Worm (Caenorhabditis elegans) whole organism, L4 larva: ENCODE results near the gene K03H1.13.

Source experiments
- D1046.2 ChIP-seq: fragments of 200-800 bp; sonication (Bioruptor generic); IDR thresholded peaks from 2 replicates; pipeline ENCODE4 v1.3.6; 2022; ENCODE audit warnings: missing genetic modification characterization, missing compliant biosample characterization
- F10B5.3 ChIP-seq: sonication (generic microtip); optimal IDR thresholded peaks from 2 replicates; lab custom pipeline; 2016; ENCODE audit warnings: mild to moderate bottlenecking, missing genetic modification characterization, missing compliant biosample characterization
- F49E8.2 ChIP-seq: sonication (generic microtip); optimal IDR thresholded peaks from 2 replicates; lab custom pipeline; 2016; ENCODE audit warnings: missing compliant biosample characterization, mild to moderate bottlenecking, missing genetic modification characterization, borderline replicate concordance
- Y75B8A.6 ChIP-seq: fragments of 200-800 bp; sonication (Bioruptor generic); IDR thresholded peaks from 2 replicates; pipeline ENCODE4 v1.3.6; 2022; ENCODE audit warnings: missing genetic modification reagents, missing genetic modification characterization, missing compliant biosample characterization
- ama-1 ChIP-seq: fragments of 150-350 bp; optimal IDR thresholded peaks from 2 replicates; lab custom pipeline; 2014; ENCODE audit warnings: inconsistent platforms, mixed read lengths
- arid-1 ChIP-seq: fragments of 200-800 bp; sonication (Bioruptor generic); conservative IDR thresholded peaks from 2 replicates; pipeline ENCODE4 v1.3.6; 2022; ENCODE audit warnings: missing genetic modification reagents, missing genetic modification characterization, missing compliant biosample characterization
- attf-4 ChIP-seq: sonication (generic microtip); optimal IDR thresholded peaks from 3 replicates; lab custom pipeline; 2017; ENCODE audit warnings: missing biosample characterization, missing genetic modification characterization
- ceh-44 ChIP-seq: fragments of 200-800 bp; sonication (Bioruptor generic); IDR thresholded peaks from 2 replicates; pipeline ENCODE4 v1.3.6; 2022; ENCODE audit warnings: missing genetic modification reagents, missing genetic modification characterization, missing compliant biosample characterization
- ceh-62 ChIP-seq: sonication (generic microtip); optimal IDR thresholded peaks from 2 replicates; lab custom pipeline; 2017; ENCODE audit warnings: missing biosample characterization, missing genetic modification characterization
- daf-12 ChIP-seq: fragments of 150-350 bp; optimal IDR thresholded peaks from 2 replicates; lab custom pipeline; 2014; ENCODE audit warnings: missing biosample characterization, missing genetic modification reagents, missing genetic modification characterization
- daf-16 ChIP-seq, 3 experiments: sonication (generic microtip); optimal IDR thresholded peaks; 2 replicates each; lab custom pipeline; 2016 to 2017; ENCODE audit warnings: missing genetic modification characterization in 3 of 3, missing genetic modification reagents in 3 of 3, mild to moderate bottlenecking in 2 of 3, missing compliant biosample characterization in 2 of 3, missing biosample characterization in 1 of 3, moderate library complexity in 1 of 3
- daf-19 ChIP-seq: fragments of 200-800 bp; sonication (Bioruptor generic); conservative IDR thresholded peaks from 2 replicates; pipeline ENCODE4 v1.3.6; 2022; ENCODE audit warnings: missing genetic modification characterization, missing compliant biosample characterization
- daf-8 ChIP-seq: fragments of 200-800 bp; sonication (Bioruptor generic); IDR thresholded peaks from 2 replicates; pipeline ENCODE4 v1.3.6; 2022; ENCODE audit warnings: missing genetic modification characterization, missing compliant biosample characterization
- dpl-1 ChIP-seq: fragments of 150-350 bp; optimal IDR thresholded peaks from 2 replicates; lab custom pipeline; 2014; ENCODE audit warnings: missing biosample characterization, missing genetic modification reagents, missing genetic modification characterization
- dve-1 ChIP-seq: sonication (generic microtip); optimal IDR thresholded peaks from 2 replicates; lab custom pipeline; 2017; ENCODE audit warnings: antibody characterized with exemption, mild to moderate bottlenecking, missing genetic modification characterization, missing compliant biosample characterization; ENCODE audit not compliant: insufficient read depth
- fkh-10 ChIP-seq: fragments of 150-350 bp; optimal IDR thresholded peaks from 2 replicates; lab custom pipeline; 2014; ENCODE audit warnings: missing biosample characterization, missing genetic modification reagents, missing genetic modification characterization
- fos-1 ChIP-seq: fragments of 150-350 bp; optimal IDR thresholded peaks from 2 replicates; lab custom pipeline; 2014; ENCODE audit warnings: missing biosample characterization, missing genetic modification characterization
- hlh-30 ChIP-seq: sonication (generic microtip); optimal IDR thresholded peaks from 2 replicates; lab custom pipeline; 2017; ENCODE audit warnings: antibody characterized with exemption, mild to moderate bottlenecking, missing genetic modification characterization, missing compliant biosample characterization; ENCODE audit not compliant: insufficient read depth
- lir-3 ChIP-seq: sonication (generic microtip); optimal IDR thresholded peaks from 2 replicates; lab custom pipeline; 2016; ENCODE audit warnings: mild to moderate bottlenecking, missing genetic modification characterization, missing compliant biosample characterization
- mdt-29 ChIP-seq: fragments of 200-800 bp; sonication (Bioruptor generic); IDR thresholded peaks from 2 replicates; pipeline ENCODE4 v1.3.6; 2022; ENCODE audit warnings: missing genetic modification reagents, missing genetic modification characterization, missing compliant biosample characterization
- mep-1 ChIP-seq: fragments of 150-350 bp; sonication (generic microtip); optimal IDR thresholded peaks from 3 replicates; lab custom pipeline; 2014; ENCODE audit warnings: missing biosample characterization, missing genetic modification characterization
- nhr-10 ChIP-seq: fragments of 150-350 bp; optimal IDR thresholded peaks from 2 replicates; lab custom pipeline; 2014; ENCODE audit warnings: missing biosample characterization, missing genetic modification characterization
- nhr-237 ChIP-seq: sonication (generic microtip); optimal IDR thresholded peaks from 2 replicates; lab custom pipeline; 2017; ENCODE audit warnings: missing biosample characterization, missing genetic modification characterization
- nhr-25 ChIP-seq: sonication (generic microtip); optimal IDR thresholded peaks from 2 replicates; lab custom pipeline; 2017; ENCODE audit warnings: missing genetic modification characterization, mild to moderate bottlenecking, missing compliant biosample characterization, antibody characterized with exemption, moderate library complexity, borderline replicate concordance; ENCODE audit not compliant: insufficient read depth
- nhr-28 ChIP-seq: fragments of 150-350 bp; optimal IDR thresholded peaks from 2 replicates; lab custom pipeline; 2014; ENCODE audit warnings: missing biosample characterization, missing genetic modification characterization
- nhr-41 ChIP-seq: fragments of 200-800 bp; sonication (Bioruptor generic); IDR thresholded peaks from 2 replicates; pipeline ENCODE4 v1.3.6; 2022; ENCODE audit warnings: missing genetic modification reagents, missing genetic modification characterization, missing compliant biosample characterization
- nhr-48 ChIP-seq: sonication (generic microtip); optimal IDR thresholded peaks from 2 replicates; lab custom pipeline; 2016; ENCODE audit warnings: mild to moderate bottlenecking, missing genetic modification characterization, missing compliant biosample characterization
- nhr-76 ChIP-seq: fragments of 150-350 bp; optimal IDR thresholded peaks from 2 replicates; lab custom pipeline; 2014; ENCODE audit warnings: missing biosample characterization, missing genetic modification characterization
- nhr-77 ChIP-seq: fragments of 150-350 bp; optimal IDR thresholded peaks from 2 replicates; lab custom pipeline; 2014; ENCODE audit warnings: missing biosample characterization, missing genetic modification characterization
- rbr-2 ChIP-seq: sonication (generic microtip); optimal IDR thresholded peaks from 2 replicates; lab custom pipeline; 2016; ENCODE audit warnings: missing genotype, missing genetic modification characterization, missing compliant biosample characterization
- saeg-2 ChIP-seq: fragments of 200-800 bp; sonication (Bioruptor generic); IDR thresholded peaks from 2 replicates; pipeline ENCODE4 v1.3.6; 2022; ENCODE audit warnings: missing genetic modification reagents, missing genetic modification characterization, missing compliant biosample characterization
- skn-1 ChIP-seq: fragments of 150-350 bp; optimal IDR thresholded peaks from 2 replicates; lab custom pipeline; 2014; ENCODE audit warnings: missing biosample characterization, missing genetic modification characterization
- snpc-4 ChIP-seq: fragments of 150-350 bp; optimal IDR thresholded peaks from 2 replicates; lab custom pipeline; 2014; ENCODE audit warnings: missing biosample characterization, missing genetic modification characterization
- unc-39 ChIP-seq: sonication (generic microtip); optimal IDR thresholded peaks from 2 replicates; lab custom pipeline; 2017; ENCODE audit warnings: missing biosample characterization, missing genetic modification characterization
- unc-62 ChIP-seq, 3 experiments: fragments of 150-350 bp in 1 of 3; sonication (generic microtip); optimal IDR thresholded peaks in 2 of 3; peaks in 1 of 3; 1 replicate in 1 of 3; 2 replicates in 2 of 3; lab custom pipeline; 2014 to 2017; ENCODE audit warnings: missing biosample characterization in 3 of 3, missing genetic modification characterization in 3 of 3, missing genetic modification reagents in 3 of 3, missing genotype in 1 of 3
- zag-1 ChIP-seq: fragments of 150-350 bp; optimal IDR thresholded peaks from 2 replicates; lab custom pipeline; 2014; ENCODE audit warnings: missing biosample characterization, missing genetic modification characterization
- zip-11 ChIP-seq: fragments of 200-800 bp; sonication (Bioruptor generic); IDR thresholded peaks from 2 replicates; pipeline ENCODE4 v1.3.6; 2022; ENCODE audit warnings: missing genetic modification characterization, missing compliant biosample characterization
- zip-2 ChIP-seq: fragments of 150-350 bp; optimal IDR thresholded peaks from 2 replicates; lab custom pipeline; 2014; ENCODE audit warnings: missing biosample characterization, missing genetic modification characterization

The K03H1.13 gene

DNA sequence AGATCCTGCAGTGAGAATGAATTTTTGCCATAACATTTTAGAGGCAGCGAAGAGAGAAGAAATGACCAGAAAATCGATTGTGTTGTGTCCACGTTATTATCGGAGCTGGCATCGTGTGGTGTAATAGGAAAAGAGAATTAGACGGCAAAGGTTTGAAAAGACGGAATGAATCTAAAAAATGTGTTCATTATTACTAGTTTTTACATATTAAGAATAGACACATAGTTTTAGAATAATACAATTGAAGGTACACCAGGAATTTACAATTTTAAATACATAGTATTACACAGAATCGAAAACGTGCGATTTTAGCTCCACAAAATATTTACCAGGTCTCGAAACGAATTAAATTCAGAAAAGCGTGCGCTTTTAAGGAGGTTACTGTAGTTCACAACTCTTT lies at the start of gene K03H1.13:
Gene K03H1.13 (minus strand): TSS at position 101 of the 400 bp plus-strand sequence.
- TF ChIP-seq fkh-10 (no peak), ceh-62 (no peak), daf-8 (GFP tag; lab: Robert Waterston, UW) (no peak), nhr-28 (no peak), zip-2 (tag; lab: Kevin White, UChicago) (no peak), zag-1 (tag; lab: Kevin White, UChicago) (no peak), F49E8.2 (tag; lab: Kevin White, UChicago) (no peak), nhr-77 (no peak), snpc-4 (no peak), lir-3 (no peak), F10B5.3 (tag; lab: Kevin White, UChicago) (no peak), mep-1 (tag; lab: Kevin White, UChicago) (no peak)

DNA sequence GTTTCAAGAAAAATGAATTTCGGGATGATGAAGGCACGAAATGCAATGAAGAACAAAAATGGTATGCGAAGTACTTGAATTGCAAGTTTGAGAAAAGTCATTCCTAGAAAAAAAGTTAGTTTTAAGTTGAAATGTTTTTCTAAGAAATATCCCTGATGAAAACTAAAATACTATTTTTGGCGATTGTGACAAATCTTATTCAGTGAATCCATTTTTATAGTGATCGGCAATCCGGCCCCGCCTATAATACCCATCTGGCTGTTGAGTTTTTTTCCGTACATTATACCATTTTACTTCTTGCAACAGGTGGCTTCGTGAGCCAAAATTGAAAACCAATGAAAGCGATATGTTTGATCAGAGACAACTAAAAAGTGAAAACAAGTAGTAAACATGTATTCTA lies 49.1 kb upstream of the K03H1.13 start, which contains the start of gene C05B5.17:
Gene C05B5.17 (minus strand): TSS at position 101 of the 400 bp plus-strand sequence.
- TF ChIP-seq nhr-76 (tag; lab: Kevin White, UChicago): no peak
- TF ChIP-seq daf-19 (GFP tag; lab: Robert Waterston, UW): no peak
- TF ChIP-seq zag-1 (tag; lab: Kevin White, UChicago): no peak
- TF ChIP-seq Y75B8A.6: no peak
- no peak for TF ChIP-seq dpl-1 (GFP tag; lab: Kevin White, UChicago)
- TF ChIP-seq arid-1 (GFP tag; lab: Robert Waterston, UW): no peak
- TF ChIP-seq dve-1: no peak
- TF ChIP-seq daf-16 (GFP tag; optimal IDR thresholded peaks at IDR 0.05; lab: Kevin White, UChicago): no peak
- no peak for TF ChIP-seq daf-16 (tag; optimal IDR thresholded peaks at IDR 0.05; lab: Kevin White, UChicago)
- TF ChIP-seq ceh-44: no peak
- TF ChIP-seq rbr-2: no peak
- TF ChIP-seq mdt-29 (GFP tag; lab: Robert Waterston, UW): no peak
- no peak for TF ChIP-seq nhr-25 (tag; lab: Kevin White, UChicago)
- no peak for TF ChIP-seq ama-1 (lab: Kevin White, UChicago)
- no peak for TF ChIP-seq nhr-10
- TF ChIP-seq attf-4 (tag; lab: Kevin White, UChicago): no peak
- TF ChIP-seq skn-1 (tag; lab: Kevin White, UChicago): no peak
- TF ChIP-seq nhr-41: no peak
- TF ChIP-seq unc-39 (tag; lab: Kevin White, UChicago): no peak
- TF ChIP-seq nhr-237 (tag; lab: Kevin White, UChicago): no peak

DNA sequence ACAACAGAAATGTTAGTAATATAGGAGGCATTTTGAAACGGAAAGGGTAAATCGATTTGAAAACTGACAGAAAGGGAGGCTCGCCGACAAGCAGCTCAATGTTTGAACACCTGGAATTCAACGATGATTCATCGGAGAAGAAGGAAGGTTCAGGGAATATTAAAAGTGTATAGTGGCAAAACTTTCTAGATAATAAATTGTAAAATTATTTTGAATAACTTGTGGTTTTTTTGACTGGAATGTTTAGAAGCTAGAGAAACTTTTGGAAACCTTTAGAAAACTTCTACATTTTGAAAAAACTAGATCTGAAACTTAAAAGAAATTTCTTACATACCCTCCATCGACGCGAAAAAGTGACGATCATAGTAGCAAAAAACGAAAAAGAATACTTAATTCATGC lies 47.7 kb upstream of the K03H1.13 start, which contains the start of gene pqn-8:
Gene pqn-8 (minus strand): TSS at position 101 of the 400 bp plus-strand sequence.
- TF ChIP-seq daf-12: no peak
- no peak for TF ChIP-seq F49E8.2 (tag; lab: Kevin White, UChicago)
- no peak for TF ChIP-seq D1046.2
- no peak for TF ChIP-seq saeg-2 (GFP tag; lab: Robert Waterston, UW)
- no peak for TF ChIP-seq fos-1 (tag; lab: Kevin White, UChicago)
- no peak for TF ChIP-seq F10B5.3 (tag; lab: Kevin White, UChicago)
- no peak for TF ChIP-seq hlh-30 (tag; lab: Kevin White, UChicago)
- no peak for TF ChIP-seq zip-11 (GFP tag; lab: Robert Waterston, UW)
- TF ChIP-seq, all 104 proteins: peak for 0

ce11 chrIII:9993535-9993934 lies 43.4 kb upstream of the K03H1.13 start, which contains the start of gene C05B5.4:
TSS of gene C05B5.4 (plus strand) at chrIII:9993885.
- TF ChIP-seq unc-62 (GFP tag; optimal IDR thresholded peaks at IDR 0.05 in 1 of 2; lab: Kevin White, UChicago): peak in 1 of 2 experiments; percentile 53
- TF ChIP-seq unc-62 (tag; optimal IDR thresholded peaks at IDR 0.05; lab: Kevin White, UChicago): no peak
- TF ChIP-seq nhr-48: no peak
